Worm (Caenorhabditis elegans) whole organism, L4 larva: ENCODE results near the gene Y51H4A.5.
"Not testable (repeated sequence)": the region's sequence is repeated elsewhere in the genome, so short reads cannot be mapped to it uniquely, and the experiment has no call there.

Experiments
- ceh-32 ChIP-seq: sonication (generic microtip); optimal IDR thresholded peaks from 2 replicates; lab custom pipeline; 2016; ENCODE audit warnings: mild to moderate bottlenecking, missing genetic modification characterization, missing compliant biosample characterization; ENCODE audit not compliant: poor library complexity
- egl-27 ChIP-seq: sonication (generic microtip); optimal IDR thresholded peaks from 3 replicates; lab custom pipeline; 2017; ENCODE audit warnings: missing biosample characterization, missing genetic modification reagents, missing genetic modification characterization
- fos-1 ChIP-seq: fragments of 150-350 bp; optimal IDR thresholded peaks from 2 replicates; lab custom pipeline; 2014; ENCODE audit warnings: missing biosample characterization, missing genetic modification characterization
- lin-39 ChIP-seq: fragments of 150-350 bp; optimal IDR thresholded peaks from 2 replicates; lab custom pipeline; 2014; ENCODE audit warnings: missing biosample characterization, missing genetic modification reagents, missing genetic modification characterization
- mdl-1 ChIP-seq, 2 experiments: fragments of 150-350 bp in 1 of 2; sonication (generic microtip) in 1 of 2; optimal IDR thresholded peaks; 2 replicates each; lab custom pipeline; 2014 to 2017; ENCODE audit warnings: missing biosample characterization in 2 of 2, missing genetic modification characterization in 2 of 2
- mep-1 ChIP-seq: fragments of 150-350 bp; sonication (generic microtip); optimal IDR thresholded peaks from 3 replicates; lab custom pipeline; 2014; ENCODE audit warnings: missing biosample characterization, missing genetic modification characterization
- nhr-237 ChIP-seq: sonication (generic microtip); optimal IDR thresholded peaks from 2 replicates; lab custom pipeline; 2017; ENCODE audit warnings: missing biosample characterization, missing genetic modification characterization
- nhr-25 ChIP-seq: sonication (generic microtip); optimal IDR thresholded peaks from 2 replicates; lab custom pipeline; 2017; ENCODE audit warnings: missing genetic modification characterization, mild to moderate bottlenecking, missing compliant biosample characterization, antibody characterized with exemption, moderate library complexity, borderline replicate concordance; ENCODE audit not compliant: insufficient read depth
- pha-4 ChIP-seq, 2 experiments: fragments of 150-350 bp in 1 of 2; fragments of 200-800 bp in 1 of 2; sonication (Bioruptor generic) in 1 of 2; IDR thresholded peaks in 1 of 2; optimal IDR thresholded peaks in 1 of 2; 2 replicates each; pipeline versions ENCODE4 v1.3.6 to Lab custom; 2014 to 2022; ENCODE audit warnings: missing genetic modification characterization in 2 of 2, missing genetic modification reagents in 2 of 2, missing biosample characterization in 1 of 2, missing compliant biosample characterization in 1 of 2
- skn-1 ChIP-seq: fragments of 150-350 bp; optimal IDR thresholded peaks from 2 replicates; lab custom pipeline; 2014; ENCODE audit warnings: missing biosample characterization, missing genetic modification characterization
- snpc-4 ChIP-seq: fragments of 150-350 bp; optimal IDR thresholded peaks from 2 replicates; lab custom pipeline; 2014; ENCODE audit warnings: missing biosample characterization, missing genetic modification characterization
- tag-97 ChIP-seq: fragments of 200-800 bp; sonication (Bioruptor generic); IDR thresholded peaks from 2 replicates; pipeline ENCODE4 v1.3.6; 2022; ENCODE audit warnings: missing genetic modification characterization, missing compliant biosample characterization
- unc-39 ChIP-seq: sonication (generic microtip); optimal IDR thresholded peaks from 2 replicates; lab custom pipeline; 2017; ENCODE audit warnings: missing biosample characterization, missing genetic modification characterization

ce11 chrIV:16553231-16553630, 27.3 kb upstream of the Y51H4A.5 start:
- TF ChIP-seq fos-1 (tag; lab: Kevin White, UChicago); unc-39 (tag; lab: Kevin White, UChicago); tag-97 (GFP tag; lab: Robert Waterston, UW); snpc-4 (tag; lab: Kevin White, UChicago); lin-39 (tag; lab: Kevin White, UChicago); skn-1 (tag; lab: Kevin White, UChicago); ceh-32 (tag; lab: Kevin White, UChicago); nhr-25 (tag; lab: Kevin White, UChicago); pha-4 (GFP tag; IDR thresholded peaks at IDR 0.05; lab: Robert Waterston, UW); pha-4 (tag; optimal IDR thresholded peaks at IDR 0.05; lab: Kevin White, UChicago); nhr-237 (tag; lab: Kevin White, UChicago); mep-1 (tag; lab: Kevin White, UChicago); mdl-1 (tag; optimal IDR thresholded peaks at IDR 0.05; lab: Kevin White, UChicago); egl-27 (tag; lab: Kevin White, UChicago): not testable (repeated sequence)
